Worm (Caenorhabditis elegans): ENCODE measurements around the gene R151.10.

ce11 chrIII:7230841-7231240, at the start of gene R151.10:
- TF ChIP-seq unc-62 (GFP tag; optimal IDR thresholded peaks at IDR 0.05), result no peak
- no peak for TF ChIP-seq elt-1 (tag; optimal IDR thresholded peaks at IDR 0.05; ENCODE audit: borderline replicate concordance, insufficient read depth)
- TF ChIP-seq snpc-4 (tag; optimal IDR thresholded peaks at IDR 0.05), result no peak
- no peak for TF ChIP-seq elt-3 (tag; optimal IDR thresholded peaks at IDR 0.05)
- no peak for TF ChIP-seq blmp-1 (tag; optimal IDR thresholded peaks at IDR 0.05)
- TF ChIP-seq unc-39 (tag; optimal IDR thresholded peaks at IDR 0.05), result no peak
- TF ChIP-seq nhr-28 (tag; optimal IDR thresholded peaks at IDR 0.05), result no peak
- TF ChIP-seq ham-2 (GFP tag; optimal IDR thresholded peaks at IDR 0.05), result no peak
- TF ChIP-seq ztf-11 (tag; optimal IDR thresholded peaks at IDR 0.05), result no peak
- no peak for TF ChIP-seq sptf-1 (tag; optimal IDR thresholded peaks at IDR 0.05)
- TF ChIP-seq ces-1 (GFP tag; optimal IDR thresholded peaks at IDR 0.05), result no peak
- no peak for TF ChIP-seq cnd-1 (tag; optimal IDR thresholded peaks at IDR 0.05)
- no peak for TF ChIP-seq pha-4 (tag; optimal IDR thresholded peaks at IDR 0.05)
